Worm (Caenorhabditis elegans) whole organism, midembryonic: Measurements from ENCODE around the gene Y46H3C.7.
A peak's percentile ranks its signal among the peaks of the same experiment; 100 is the strongest.
"Not testable (repeated sequence)": the region's sequence is repeated elsewhere in the genome, so short reads cannot be mapped to it uniquely, and the experiment has no call there.

Source experiments
- T22C8.4 ChIP-seq: fragments of 200-800 bp; sonication (Bioruptor generic); IDR thresholded peaks from 2 replicates; pipeline ENCODE4 v1.3.6; 2022; ENCODE audit warnings: missing genetic modification characterization, missing compliant biosample characterization
- cog-1 ChIP-seq: sonication (generic microtip); optimal IDR thresholded peaks from 2 replicates; lab custom pipeline; 2016; ENCODE audit warnings: missing genetic modification characterization, missing compliant biosample characterization
- flt-1 ChIP-seq: fragments of 200-800 bp; sonication (Bioruptor generic); IDR thresholded peaks from 2 replicates; pipeline ENCODE4 v1.3.6; 2022; ENCODE audit warnings: missing genetic modification characterization, missing compliant biosample characterization
- klf-2 ChIP-seq: fragments of 200-800 bp; sonication (Bioruptor generic); conservative IDR thresholded peaks from 2 replicates; pipeline ENCODE4 v1.3.6; 2022; ENCODE audit warnings: missing genetic modification reagents, missing genetic modification characterization, missing compliant biosample characterization
- med-1 ChIP-seq: sonication (generic microtip); optimal IDR thresholded peaks from 2 replicates; lab custom pipeline; 2017; ENCODE audit warnings: missing genetic modification characterization, mild to moderate bottlenecking, missing compliant biosample characterization, antibody characterized with exemption, missing genetic modification reagents; ENCODE audit not compliant: insufficient read depth
- ref-1 ChIP-seq: fragments of 200-800 bp; sonication (Bioruptor generic); conservative IDR thresholded peaks from 2 replicates; pipeline ENCODE4 v1.3.6; 2022; ENCODE audit warnings: missing genetic modification reagents, missing genetic modification characterization, missing compliant biosample characterization
- tab-1 ChIP-seq: fragments of 200-800 bp; sonication (Bioruptor generic); IDR thresholded peaks from 2 replicates; pipeline ENCODE4 v1.3.6; 2022; ENCODE audit warnings: missing genetic modification characterization, missing compliant biosample characterization
- ztf-23 ChIP-seq: fragments of 200-800 bp; sonication (Bioruptor generic); IDR thresholded peaks from 2 replicates; pipeline ENCODE4 v1.3.6; 2022; ENCODE audit warnings: missing genetic modification reagents, missing genetic modification characterization, missing compliant biosample characterization
- ztf-29 ChIP-seq: fragments of 200-800 bp; sonication (Bioruptor generic); IDR thresholded peaks from 2 replicates; pipeline ENCODE4 v1.3.6; 2022; ENCODE audit warnings: missing genetic modification reagents, missing genetic modification characterization, missing compliant biosample characterization

Y46H3C.7 gene

ce11 chrV:1693876-1694275, at the start of gene Y46H3C.7:
Y46H3C.7 (minus strand) TSS chrV:1694022.
- not testable (repeated sequence) for TF ChIP-seq ztf-23 (GFP tag; lab: Robert Waterston, UW); med-1 (GFP tag; lab: Kevin White, UChicago); klf-2 (GFP tag; lab: Robert Waterston, UW)

ce11 chrV:1743205-1743870, 49.5 kb upstream of the Y46H3C.7 start, which contains the start of gene nhr-256:
nhr-256 (plus strand) TSS chrV:1743771.
- TF ChIP-seq klf-2 (GFP tag; lab: Robert Waterston, UW) (no peak), ztf-23 (GFP tag; lab: Robert Waterston, UW) (no peak), med-1 (GFP tag; lab: Kevin White, UChicago) (no peak), cog-1 (tag; lab: Kevin White, UChicago) (peak; percentile 49), flt-1 (GFP tag; lab: Robert Waterston, UW) (no peak), ztf-29 (peak; percentile 76; the same call in 1 of the 2 replicates)

ce11 chrV:1741074-1741473, 47.3 kb upstream of the Y46H3C.7 start, which contains the start of gene srab-25:
srab-25 (minus strand) TSS chrV:1741174.
- TF ChIP-seq T22C8.4 (GFP tag; lab: Robert Waterston, UW) (no peak), tab-1 (GFP tag; lab: Robert Waterston, UW) (no peak)

ce11 chrV:1734569-1734968, 40.7 kb upstream of the Y46H3C.7 start, which contains the start of gene str-160:
str-160 (plus strand) TSS chrV:1734869.
- TF ChIP-seq med-1 (GFP tag; lab: Kevin White, UChicago) (no peak), ref-1 (GFP tag; lab: Robert Waterston, UW) (no peak)

ce11 chrV:1731918-1732317, 38.1 kb upstream of the Y46H3C.7 start, which contains the start of gene gst-21:
gst-21 (minus strand) TSS chrV:1732018.
- TF ChIP-seq ref-1 (GFP tag; lab: Robert Waterston, UW) (no peak), flt-1 (GFP tag; lab: Robert Waterston, UW) (no peak), ztf-29 (no peak), med-1 (GFP tag; lab: Kevin White, UChicago) (no peak), klf-2 (GFP tag; lab: Robert Waterston, UW) (no peak), cog-1 (tag; lab: Kevin White, UChicago) (no peak), ztf-23 (GFP tag; lab: Robert Waterston, UW) (no peak), tab-1 (GFP tag; lab: Robert Waterston, UW) (no peak), T22C8.4 (GFP tag; lab: Robert Waterston, UW) (no peak)

- no peak for TF ChIP-seq med-1 (GFP tag; lab: Kevin White, UChicago)
- TF ChIP-seq ztf-29, result no peak
- no peak for TF ChIP-seq cog-1 (tag; lab: Kevin White, UChicago)
- TF ChIP-seq klf-2 (GFP tag; lab: Robert Waterston, UW), result no peak
- TF ChIP-seq T22C8.4 (GFP tag; lab: Robert Waterston, UW), result no peak
- no peak for TF ChIP-seq ztf-23 (GFP tag; lab: Robert Waterston, UW)
- TF ChIP-seq flt-1 (GFP tag; lab: Robert Waterston, UW), result no peak
- TF ChIP-seq tab-1 (GFP tag; lab: Robert Waterston, UW), result no peak
- TF ChIP-seq ref-1 (GFP tag; lab: Robert Waterston, UW), result no peak
These were observed 31.5 kb upstream of the Y46H3C.7 start, which contains the start of gene sri-27 for ce11 chrV:1725353-1725752. sri-27 (plus strand) TSS chrV:1725653.

- TF ChIP-seq ref-1 (GFP tag; lab: Robert Waterston, UW) (no peak), ztf-23 (GFP tag; lab: Robert Waterston, UW) (no peak), T22C8.4 (GFP tag; lab: Robert Waterston, UW) (no peak), klf-2 (GFP tag; lab: Robert Waterston, UW) (no peak), ztf-29 (no peak), med-1 (GFP tag; lab: Kevin White, UChicago) (no peak), flt-1 (GFP tag; lab: Robert Waterston, UW) (no peak), tab-1 (GFP tag; lab: Robert Waterston, UW) (no peak), cog-1 (tag; lab: Kevin White, UChicago) (no peak)
These were observed 28.1 kb upstream of the Y46H3C.7 start, which contains the start of gene srw-101 for ce11 chrV:1721966-1722365. srw-101 (plus strand) TSS chrV:1722266.

ce11 chrV:1719927-1720326, 26.1 kb upstream of the Y46H3C.7 start, which contains the start of gene srw-102:
srw-102 (plus strand) TSS chrV:1720227.
- TF ChIP-seq tab-1 (GFP tag; lab: Robert Waterston, UW), result no peak
- TF ChIP-seq med-1 (GFP tag; lab: Kevin White, UChicago), result no peak
- TF ChIP-seq ref-1 (GFP tag; lab: Robert Waterston, UW), result no peak
- no peak for TF ChIP-seq ztf-29
- no peak for TF ChIP-seq cog-1 (tag; lab: Kevin White, UChicago)
- TF ChIP-seq T22C8.4 (GFP tag; lab: Robert Waterston, UW), result no peak
- TF ChIP-seq flt-1 (GFP tag; lab: Robert Waterston, UW), result no peak
- TF ChIP-seq klf-2 (GFP tag; lab: Robert Waterston, UW), result no peak
- no peak for TF ChIP-seq ztf-23 (GFP tag; lab: Robert Waterston, UW)

- no peak for TF ChIP-seq flt-1 (GFP tag; lab: Robert Waterston, UW)
- TF ChIP-seq ztf-23 (GFP tag; lab: Robert Waterston, UW), result no peak
- no peak for TF ChIP-seq ztf-29
- no peak for TF ChIP-seq T22C8.4 (GFP tag; lab: Robert Waterston, UW)
- TF ChIP-seq cog-1 (tag; lab: Kevin White, UChicago), result no peak
- no peak for TF ChIP-seq med-1 (GFP tag; lab: Kevin White, UChicago)
- TF ChIP-seq klf-2 (GFP tag; lab: Robert Waterston, UW), result no peak
- TF ChIP-seq ref-1 (GFP tag; lab: Robert Waterston, UW), result no peak
- TF ChIP-seq tab-1 (GFP tag; lab: Robert Waterston, UW), result no peak
These were observed 24.4 kb upstream of the Y46H3C.7 start for ce11 chrV:1718232-1718631.
